Worm (Caenorhabditis elegans) whole organism, late embryonic: Measurements from ENCODE around the gene F49H12.3.

ENCODE experiments used
- C08G9.2 ChIP-seq: sonication (generic microtip); optimal IDR thresholded peaks from 2 replicates; lab custom pipeline; 2016; ENCODE audit warnings: mild to moderate bottlenecking, missing genetic modification characterization, moderate library complexity, missing compliant biosample characterization
- C38D4.7 ChIP-seq: fragments of 200-800 bp; sonication (Bioruptor generic); optimal IDR thresholded peaks from 2 replicates; lab custom pipeline; 2018; ENCODE audit warnings: mild to moderate bottlenecking, missing genetic modification characterization, moderate library complexity, missing compliant biosample characterization
- K02D7.2 ChIP-seq: sonication (generic microtip); optimal IDR thresholded peaks from 2 replicates; lab custom pipeline; 2017; ENCODE audit warnings: mild to moderate bottlenecking, missing genetic modification characterization, missing compliant biosample characterization
- ama-1 ChIP-seq: fragments of 150-350 bp; optimal IDR thresholded peaks from 2 replicates; lab custom pipeline; 2014
- ceh-14 ChIP-seq: sonication (generic microtip); optimal IDR thresholded peaks from 2 replicates; lab custom pipeline; 2016; ENCODE audit warnings: missing genotype, missing genetic modification characterization, missing compliant biosample characterization
- ceh-19 ChIP-seq: fragments of 200-800 bp; sonication (Bioruptor generic); optimal IDR thresholded peaks from 2 replicates; lab custom pipeline; 2018; ENCODE audit warnings: mild to moderate bottlenecking, missing genetic modification characterization, missing compliant biosample characterization
- ceh-2 ChIP-seq: sonication (generic microtip); optimal IDR thresholded peaks from 2 replicates; lab custom pipeline; 2016; ENCODE audit warnings: missing genotype, missing genetic modification characterization, missing compliant biosample characterization
- ceh-22 ChIP-seq: sonication (generic microtip); optimal IDR thresholded peaks from 2 replicates; lab custom pipeline; 2017; ENCODE audit warnings: missing biosample characterization, missing genetic modification characterization
- ceh-24 ChIP-seq: sonication (generic microtip); optimal IDR thresholded peaks from 2 replicates; lab custom pipeline; 2016; ENCODE audit warnings: mild to moderate bottlenecking, missing genetic modification characterization, missing compliant biosample characterization
- ceh-31 ChIP-seq: sonication (generic microtip); optimal IDR thresholded peaks from 2 replicates; lab custom pipeline; 2016; ENCODE audit warnings: missing genetic modification characterization, missing compliant biosample characterization
- ceh-34 ChIP-seq: sonication (generic microtip); optimal IDR thresholded peaks from 2 replicates; lab custom pipeline; 2016; ENCODE audit warnings: mild to moderate bottlenecking, missing genetic modification characterization, missing compliant biosample characterization
- ceh-45 ChIP-seq: fragments of 200-800 bp; sonication (Bioruptor generic); IDR thresholded peaks from 2 replicates; pipeline ENCODE4 v1.3.6; 2022; ENCODE audit warnings: missing genetic modification reagents, missing genetic modification characterization, missing compliant biosample characterization
- ceh-6 ChIP-seq: fragments of 200-800 bp; sonication (Bioruptor generic); optimal IDR thresholded peaks from 2 replicates; lab custom pipeline; 2018; ENCODE audit warnings: mild to moderate bottlenecking, missing genetic modification characterization, missing compliant biosample characterization
- ceh-9 ChIP-seq: sonication (generic microtip); optimal IDR thresholded peaks from 2 replicates; lab custom pipeline; 2016; ENCODE audit warnings: mild to moderate bottlenecking, missing genetic modification characterization, inconsistent platforms, missing compliant biosample characterization
- dmd-4 ChIP-seq: sonication (generic microtip); optimal IDR thresholded peaks from 2 replicates; lab custom pipeline; 2016; ENCODE audit warnings: borderline replicate concordance, missing genetic modification characterization, missing compliant biosample characterization
- elt-2 ChIP-seq: sonication (generic microtip); optimal IDR thresholded peaks from 2 replicates; lab custom pipeline; 2016; ENCODE audit warnings: missing genetic modification reagents, missing genetic modification characterization, missing compliant biosample characterization
- ets-4 ChIP-seq: sonication (generic microtip); optimal IDR thresholded peaks from 2 replicates; lab custom pipeline; 2016; ENCODE audit warnings: missing genetic modification characterization, missing compliant biosample characterization
- fax-1 ChIP-seq: sonication (generic microtip); optimal IDR thresholded peaks from 2 replicates; lab custom pipeline; 2016; ENCODE audit warnings: missing genotype, missing genetic modification characterization, missing compliant biosample characterization
- fkh-6 ChIP-seq: sonication (generic microtip); optimal IDR thresholded peaks from 2 replicates; lab custom pipeline; 2016; ENCODE audit warnings: missing genetic modification characterization, missing compliant biosample characterization
- hlh-30 ChIP-seq: sonication (generic microtip); optimal IDR thresholded peaks from 2 replicates; lab custom pipeline; 2017; ENCODE audit warnings: antibody characterized with exemption, missing genetic modification characterization, missing compliant biosample characterization; ENCODE audit not compliant: insufficient read depth
- hlh-6 ChIP-seq: sonication (generic microtip); optimal IDR thresholded peaks from 2 replicates; lab custom pipeline; 2016; ENCODE audit warnings: missing genotype, missing genetic modification characterization, missing compliant biosample characterization
- lin-11 ChIP-seq: fragments of 200-800 bp; sonication (Bioruptor generic); optimal IDR thresholded peaks from 2 replicates; lab custom pipeline; 2018; ENCODE audit warnings: mild to moderate bottlenecking, missing genetic modification characterization, missing compliant biosample characterization
- madf-2 ChIP-seq: sonication (generic microtip); optimal IDR thresholded peaks from 2 replicates; lab custom pipeline; 2017; ENCODE audit warnings: missing genetic modification characterization, missing compliant biosample characterization
- nfya-1 ChIP-seq: sonication (generic microtip); optimal IDR thresholded peaks from 2 replicates; lab custom pipeline; 2017; ENCODE audit warnings: missing genetic modification characterization, mild to moderate bottlenecking, missing compliant biosample characterization, antibody characterized with exemption, moderate library complexity
- npax-4 ChIP-seq: sonication (generic microtip); optimal IDR thresholded peaks from 2 replicates; lab custom pipeline; 2016; ENCODE audit warnings: missing genetic modification characterization, missing compliant biosample characterization
- ref-2 ChIP-seq: sonication (generic microtip); optimal IDR thresholded peaks from 2 replicates; lab custom pipeline; 2016; ENCODE audit warnings: missing genetic modification characterization, missing compliant biosample characterization
- sdc-2 ChIP-seq: sonication (generic microtip); optimal IDR thresholded peaks from 2 replicates; lab custom pipeline; 2016; ENCODE audit warnings: missing genotype, missing genetic modification characterization, missing compliant biosample characterization
- sox-2 ChIP-seq: fragments of 200-800 bp; sonication (Bioruptor generic); IDR thresholded peaks from 2 replicates; pipeline ENCODE4 v1.3.6; 2022; ENCODE audit warnings: missing genetic modification reagents, missing genetic modification characterization, missing compliant biosample characterization
- syd-9 ChIP-seq: sonication (generic microtip); optimal IDR thresholded peaks from 2 replicates; lab custom pipeline; 2016; ENCODE audit warnings: mild to moderate bottlenecking, missing genetic modification characterization, moderate library complexity, missing compliant biosample characterization
- tbx-2 ChIP-seq: sonication (generic microtip); optimal IDR thresholded peaks from 2 replicates; lab custom pipeline; 2016; ENCODE audit warnings: missing genetic modification characterization, missing compliant biosample characterization
- tbx-7 ChIP-seq: sonication (generic microtip); optimal IDR thresholded peaks from 2 replicates; lab custom pipeline; 2016; ENCODE audit warnings: missing genotype, missing genetic modification characterization, missing compliant biosample characterization
- unc-3 ChIP-seq, 2 experiments: fragments of 200-800 bp in 1 of 2; sonication (Bioruptor generic) in 1 of 2; sonication (generic microtip) in 1 of 2; conservative IDR thresholded peaks in 1 of 2; optimal IDR thresholded peaks in 1 of 2; 2 replicates each; pipeline versions ENCODE4 v1.3.6 to Lab custom; 2016 to 2022; ENCODE audit warnings: missing compliant biosample characterization in 2 of 2, missing genetic modification characterization in 2 of 2, missing genetic modification reagents in 1 of 2
- unc-42 ChIP-seq: sonication (generic microtip); optimal IDR thresholded peaks from 2 replicates; lab custom pipeline; 2016; ENCODE audit warnings: missing genotype, missing genetic modification characterization, missing compliant biosample characterization

The F49H12.3 gene

ce11 chrX:2108182-2108581 lies 24.0 kb downstream of the F49H12.3 start:
- TF ChIP-seq tbx-7 (tag; lab: Kevin White, UChicago) (peak; percentile 44), fax-1 (tag; lab: Kevin White, UChicago) (no peak), ceh-2 (tag; lab: Kevin White, UChicago) (peak; percentile 26), lin-11 (tag; lab: Kevin White, UChicago) (no peak), unc-3 (GFP tag; conservative IDR thresholded peaks at IDR 0.05; lab: Robert Waterston, UW) (no peak), unc-3 (tag; optimal IDR thresholded peaks at IDR 0.05; lab: Kevin White, UChicago) (no peak), hlh-30 (tag; lab: Kevin White, UChicago) (no peak), tbx-2 (tag; lab: Kevin White, UChicago) (peak; percentile 58), elt-2 (tag; lab: Kevin White, UChicago) (peak; percentile 21), ceh-31 (tag; lab: Kevin White, UChicago) (peak; percentile 57), C08G9.2 (tag; lab: Kevin White, UChicago) (peak; percentile 65), ceh-6 (GFP tag; lab: Kevin White, UChicago) (no peak), madf-2 (tag; lab: Kevin White, UChicago) (no peak), ref-2 (peak; percentile 43), syd-9 (tag; lab: Kevin White, UChicago) (no peak), nfya-1 (no peak), ets-4 (no peak), unc-42 (tag; lab: Kevin White, UChicago) (no peak)
- TF ChIP-seq, all 69 proteins: peak for 7

DNA sequence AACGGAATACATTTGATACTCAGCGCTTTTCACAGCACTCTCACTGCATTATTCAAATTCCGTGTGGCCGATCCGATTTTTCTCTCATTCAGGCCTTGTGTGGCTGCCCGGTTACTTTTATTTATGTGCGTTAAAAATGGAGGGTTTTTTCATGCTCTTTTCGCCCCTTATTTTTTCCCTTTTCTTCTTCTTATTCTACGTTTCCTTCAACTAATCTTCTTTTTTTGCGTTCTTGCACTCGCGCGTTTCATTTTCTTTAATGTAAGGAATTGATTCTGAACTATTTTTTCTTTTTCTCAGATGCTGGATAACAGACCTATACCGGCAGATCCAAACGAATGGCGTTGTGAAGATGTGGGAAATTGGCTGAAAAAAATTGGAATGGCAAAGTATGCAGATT lies 24.5 kb downstream of the F49H12.3 start, which contains the start of gene F53B1.2:
Gene F53B1.2, plus strand, starts transcription at position 301 of the 400 bp plus-strand sequence.
- TF ChIP-seq hlh-6 (tag; lab: Kevin White, UChicago) (no peak), sox-2 (GFP tag; lab: Robert Waterston, UW) (no peak), ceh-34 (no peak), sdc-2 (tag; lab: Kevin White, UChicago) (no peak), ceh-9 (tag; lab: Kevin White, UChicago) (no peak), tbx-2 (tag; lab: Kevin White, UChicago) (no peak), ama-1 (no peak), C08G9.2 (tag; lab: Kevin White, UChicago) (no peak), ceh-45 (GFP tag; lab: Robert Waterston, UW) (no peak), unc-3 (GFP tag; conservative IDR thresholded peaks at IDR 0.05; lab: Robert Waterston, UW) (no peak), unc-3 (tag; optimal IDR thresholded peaks at IDR 0.05; lab: Kevin White, UChicago) (no peak), madf-2 (tag; lab: Kevin White, UChicago) (no peak), ceh-24 (tag; lab: Kevin White, UChicago) (no peak), fkh-6 (no peak), npax-4 (tag; lab: Kevin White, UChicago) (no peak), ceh-19 (no peak), nfya-1 (no peak), dmd-4 (tag; lab: Kevin White, UChicago) (no peak), ceh-31 (tag; lab: Kevin White, UChicago) (no peak), ceh-22 (no peak), ceh-14 (tag; lab: Kevin White, UChicago) (no peak)

DNA sequence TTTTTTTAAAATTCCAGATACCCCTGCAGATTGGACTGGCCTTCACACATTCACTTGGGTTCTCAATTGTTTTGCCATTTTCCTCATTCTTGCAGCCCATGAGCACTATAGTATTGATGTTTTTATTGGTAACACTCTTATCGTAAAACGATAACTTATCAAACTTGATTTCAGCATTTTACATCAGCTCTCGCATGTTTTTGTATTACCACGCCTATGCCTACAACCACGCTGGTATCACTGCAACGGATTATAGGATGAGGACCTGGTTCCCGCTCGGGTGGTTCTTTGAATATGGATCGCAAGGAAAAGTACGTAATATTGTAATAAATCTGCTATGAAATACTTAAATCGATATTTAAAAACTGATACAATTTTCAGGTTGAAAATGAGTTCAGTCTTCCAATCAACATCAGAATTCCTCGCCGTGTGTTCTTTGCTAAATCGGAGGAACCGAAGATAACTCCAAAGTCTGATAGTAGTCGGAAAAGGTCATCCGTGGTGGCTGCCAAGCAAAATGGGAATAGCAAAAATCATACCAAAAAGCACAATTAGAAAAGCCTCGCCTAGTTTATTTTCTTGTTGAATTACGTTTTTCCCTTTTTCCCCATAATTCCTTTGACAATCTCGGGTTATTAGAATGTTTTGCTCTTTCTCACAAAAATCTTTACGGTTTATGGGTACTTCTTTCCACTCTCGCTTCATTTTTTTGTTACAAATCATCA lies 26.6 kb downstream of the F49H12.3 start:
- TF ChIP-seq C08G9.2 (tag; lab: Kevin White, UChicago) (no peak), C38D4.7 (GFP tag; lab: Kevin White, UChicago) (no peak), ceh-6 (GFP tag; lab: Kevin White, UChicago) (no peak), ceh-31 (tag; lab: Kevin White, UChicago) (no peak), sox-2 (GFP tag; lab: Robert Waterston, UW) (no peak)

DNA sequence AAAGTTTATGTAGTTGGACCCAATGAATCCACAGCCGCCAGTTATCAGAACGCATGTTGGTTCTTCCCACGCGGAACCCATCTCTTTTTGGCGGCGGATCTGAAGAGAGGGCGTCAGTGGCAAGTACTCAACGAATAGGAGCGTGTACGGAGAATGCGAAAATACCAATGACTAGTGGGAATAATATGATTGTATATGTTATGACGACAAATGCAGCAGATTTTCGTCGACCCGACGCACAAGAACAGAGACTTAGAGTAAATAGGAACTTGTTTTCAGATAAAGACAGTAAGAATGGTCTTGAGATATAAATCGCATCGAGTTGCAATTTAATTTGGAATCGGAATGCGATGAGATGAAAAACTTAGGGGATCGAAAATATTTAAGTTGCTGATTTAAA lies 28.8 kb downstream of the F49H12.3 start, which contains the start of gene bus-5:
Gene bus-5, minus strand, starts transcription at position 101 of the 400 bp plus-strand sequence.
- no peak for TF ChIP-seq K02D7.2 (tag; lab: Kevin White, UChicago)
